Worm (Caenorhabditis elegans) whole organism, L3 larva: ENCODE measurements around the gene gex-4.

ENCODE experiments used
- elt-1 ChIP-seq: fragments of 150-350 bp; optimal IDR thresholded peaks from 2 replicates; lab custom pipeline; 2014; ENCODE audit warnings: missing biosample characterization, missing genetic modification characterization
- elt-3 ChIP-seq, 3 experiments: fragments of 150-350 bp in 1 of 3; sonication (generic microtip) in 2 of 3; optimal IDR thresholded peaks; 2 replicates in 2 of 3; 4 replicates in 1 of 3; lab custom pipeline; 2014 to 2017; ENCODE audit warnings: missing biosample characterization in 3 of 3, missing genetic modification characterization in 3 of 3
- fos-1 ChIP-seq: fragments of 150-350 bp; optimal IDR thresholded peaks from 2 replicates; lab custom pipeline; 2014; ENCODE audit warnings: missing biosample characterization, missing genetic modification characterization
- lin-39 ChIP-seq: fragments of 150-350 bp; optimal IDR thresholded peaks from 2 replicates; lab custom pipeline; 2018; ENCODE audit warnings: missing biosample characterization, missing genetic modification reagents, missing genetic modification characterization
- mml-1 ChIP-seq: fragments of 150-350 bp; sonication (generic microtip); optimal IDR thresholded peaks from 3 replicates; lab custom pipeline; 2014; ENCODE audit warnings: missing biosample characterization, missing genetic modification characterization
- nhr-11 ChIP-seq: fragments of 150-350 bp; optimal IDR thresholded peaks from 2 replicates; lab custom pipeline; 2014; ENCODE audit warnings: missing biosample characterization, missing genetic modification characterization
- nhr-12 ChIP-seq: fragments of 150-350 bp; optimal IDR thresholded peaks from 2 replicates; lab custom pipeline; 2014; ENCODE audit warnings: missing biosample characterization, missing genetic modification characterization

DNA sequence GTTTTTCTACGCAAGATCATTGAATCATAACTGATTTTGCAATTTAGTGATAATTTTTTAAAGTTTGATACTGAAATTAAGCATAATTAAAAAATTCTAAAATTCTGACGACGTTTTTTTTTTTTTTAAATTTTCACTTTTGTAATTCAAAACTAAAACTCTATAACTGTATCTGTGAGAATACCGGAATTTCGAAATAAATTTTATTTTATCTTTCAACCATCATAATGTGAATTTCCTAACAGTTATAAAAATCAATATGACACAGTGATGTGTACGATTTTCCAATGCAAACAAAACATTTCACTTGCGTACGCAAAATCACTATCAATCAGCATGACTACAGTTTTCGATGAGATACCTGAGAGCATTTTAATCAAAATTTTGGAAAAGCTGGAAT lies 17.5 kb upstream of the gex-4 start, which contains the start of the genes grl-15 and fbxa-89:
- TF ChIP-seq nhr-12 (tag; lab: Kevin White, UChicago): no peak
- no peak for TF ChIP-seq mml-1
- no peak for TF ChIP-seq fos-1 (tag; lab: Kevin White, UChicago)
- no peak for TF ChIP-seq elt-1 (tag; lab: Kevin White, UChicago)
- TF ChIP-seq nhr-11: no peak
- no peak for TF ChIP-seq elt-3 (tag; optimal IDR thresholded peaks at IDR 0.05; lab: Kevin White, UChicago)
- no peak for TF ChIP-seq lin-39
